Fruit fly (Drosophila melanogaster) whole organism, embryonic: ENCODE results near the gene Tpr2.
A peak's percentile ranks its signal among the peaks of the same experiment; 100 is the strongest.

Experiments
- B-H1 ChIP-seq: fragments of 200-800 bp; sonication (Bioruptor generic); IDR thresholded peaks from 3 replicates; pipeline ENCODE4 v1.3.6; 2022; ENCODE audit warnings: missing biosample characterization, missing genetic modification characterization
- Bdp1 ChIP-seq: fragments of 200-800 bp; sonication (Bioruptor generic); optimal IDR thresholded peaks from 3 replicates; lab custom pipeline; 2016; ENCODE audit warnings: missing biosample characterization, missing genetic modification characterization
- CG1024 ChIP-seq: fragments of 200-800 bp; sonication (Bioruptor generic); IDR thresholded peaks from 2 replicates; pipeline ENCODE4 v1.3.6; 2022; ENCODE audit warnings: missing biosample characterization, missing genetic modification characterization
- CG11085 ChIP-seq: fragments of 200-800 bp; sonication (Bioruptor generic); IDR thresholded peaks from 2 replicates; pipeline ENCODE4 v1.3.6; 2022; ENCODE audit warnings: missing biosample characterization, missing genetic modification characterization
- CG11504 ChIP-seq: fragments of 200-800 bp; sonication (Bioruptor generic); optimal IDR thresholded peaks from 3 replicates; lab custom pipeline; 2019; ENCODE audit warnings: missing biosample characterization, mild to moderate bottlenecking, missing genetic modification characterization, moderate library complexity
- CG12236 ChIP-seq: fragments of 200-800 bp; sonication (Bioruptor generic); optimal IDR thresholded peaks from 2 replicates; lab custom pipeline; 2016; ENCODE audit warnings: missing biosample characterization, missing genetic modification characterization
- CG17829 ChIP-seq: fragments of 200-800 bp; optimal IDR thresholded peaks from 2 replicates; lab custom pipeline; 2019; ENCODE audit warnings: missing biosample characterization, mild to moderate bottlenecking, missing genetic modification characterization, moderate library complexity
- CG1792 ChIP-seq: fragments of 200-800 bp; sonication (Bioruptor generic); optimal IDR thresholded peaks from 2 replicates; lab custom pipeline; 2016; ENCODE audit warnings: missing biosample characterization, missing genetic modification characterization
- CG2120 ChIP-seq: fragments of 200-800 bp; sonication (Bioruptor generic); optimal IDR thresholded peaks from 3 replicates; lab custom pipeline; 2016; ENCODE audit warnings: missing biosample characterization, missing genetic modification characterization
- CG2129 ChIP-seq: fragments of 200-800 bp; sonication (Bioruptor generic); IDR thresholded peaks from 2 replicates; pipeline ENCODE4 v1.3.6; 2022; ENCODE audit warnings: missing biosample characterization, missing genetic modification characterization; ENCODE audit not compliant: partially characterized antibody
- CG2199 ChIP-seq: fragments of 200-800 bp; sonication (Bioruptor generic); IDR thresholded peaks from 3 replicates; pipeline ENCODE4 v1.3.6; 2022; ENCODE audit warnings: missing biosample characterization, missing genetic modification characterization
- CG2202 ChIP-seq: fragments of 200-800 bp; sonication (Bioruptor generic); optimal IDR thresholded peaks from 2 replicates; lab custom pipeline; 2018; ENCODE audit warnings: missing biosample characterization, mild to moderate bottlenecking, missing genetic modification characterization
- CG2875 ChIP-seq: fragments of 200-800 bp; sonication (Bioruptor generic); optimal IDR thresholded peaks from 2 replicates; lab custom pipeline; 2017; ENCODE audit warnings: missing biosample characterization, mild to moderate bottlenecking, missing genetic modification characterization, missing genetic modification reagents
- CG34376 ChIP-seq: fragments of 200-800 bp; sonication (Bioruptor generic); optimal IDR thresholded peaks from 2 replicates; lab custom pipeline; 2018; ENCODE audit warnings: missing biosample characterization, mild to moderate bottlenecking, missing genetic modification characterization
- CG7839 ChIP-seq: fragments of 200-800 bp; sonication (Bioruptor generic); optimal IDR thresholded peaks from 3 replicates; lab custom pipeline; 2018; ENCODE audit warnings: missing biosample characterization, mild to moderate bottlenecking, missing genetic modification characterization, moderate library complexity
- CG7963 ChIP-seq: fragments of 200-800 bp; sonication (Bioruptor generic); IDR thresholded peaks from 3 replicates; pipeline ENCODE4 v1.3.6; 2022; ENCODE audit warnings: missing biosample characterization, missing genetic modification characterization; ENCODE audit not compliant: partially characterized antibody
- CG8089 ChIP-seq: fragments of 200-800 bp; sonication (Bioruptor generic); optimal IDR thresholded peaks from 3 replicates; lab custom pipeline; 2016; ENCODE audit warnings: missing biosample characterization, missing genetic modification characterization
- Chrac-16 ChIP-seq: fragments of 200-800 bp; sonication (Bioruptor generic); optimal IDR thresholded peaks from 3 replicates; lab custom pipeline; 2016; ENCODE audit warnings: missing biosample characterization, missing genetic modification characterization
- D ChIP-seq, 2 experiments: fragments of 200-800 bp in 1 of 2; fragments of >200 bp in 1 of 2; sonication (Bioruptor generic) in 1 of 2; optimal IDR thresholded peaks; 2 replicates in 1 of 2; 3 replicates in 1 of 2; lab custom pipeline; 2017; ENCODE audit warnings: mild to moderate bottlenecking in 1 of 2, missing biosample characterization in 1 of 2, missing genetic modification characterization in 1 of 2, missing genetic modification reagents in 1 of 2
- Dll ChIP-seq: fragments of 200-800 bp; sonication (Bioruptor generic); IDR thresholded peaks from 4 replicates; pipeline ENCODE4 v1.3.6; 2022; ENCODE audit warnings: missing biosample characterization, missing genetic modification characterization; ENCODE audit not compliant: partially characterized antibody
- Drgx ChIP-seq: fragments of 200-800 bp; sonication (Bioruptor generic); IDR thresholded peaks from 2 replicates; pipeline ENCODE4 v1.3.6; 2022; ENCODE audit warnings: missing biosample characterization, missing genetic modification characterization
- Elba2 ChIP-seq: fragments of 200-800 bp; sonication (Bioruptor generic); optimal IDR thresholded peaks from 3 replicates; lab custom pipeline; 2016; ENCODE audit warnings: missing biosample characterization, missing genetic modification characterization
- HmgZ ChIP-seq: fragments of 200-800 bp; sonication (Bioruptor generic); optimal IDR thresholded peaks from 2 replicates; lab custom pipeline; 2018; ENCODE audit warnings: missing biosample characterization, mild to moderate bottlenecking, missing genetic modification characterization
- Hmx ChIP-seq: fragments of 200-800 bp; sonication (Bioruptor generic); optimal IDR thresholded peaks from 2 replicates; lab custom pipeline; 2016; ENCODE audit warnings: missing biosample characterization, missing genetic modification characterization
- Myb ChIP-seq: fragments of 200-800 bp; sonication (Bioruptor generic); optimal IDR thresholded peaks from 2 replicates; lab custom pipeline; 2016; ENCODE audit warnings: missing biosample characterization, missing genetic modification characterization
- Nf-YC ChIP-seq: fragments of 200-800 bp; optimal IDR thresholded peaks from 3 replicates; lab custom pipeline; 2019; ENCODE audit warnings: missing biosample characterization, mild to moderate bottlenecking, missing genetic modification characterization, moderate library complexity
- Ptx1 ChIP-seq: fragments of 200-800 bp; sonication (Bioruptor generic); IDR thresholded peaks from 2 replicates; pipeline ENCODE4 v1.3.6; 2022; ENCODE audit warnings: missing biosample characterization, missing genetic modification characterization
- Side ChIP-seq: fragments of 200-800 bp; sonication (Bioruptor generic); optimal IDR thresholded peaks from 2 replicates; lab custom pipeline; 2016; ENCODE audit warnings: missing biosample characterization, missing genetic modification characterization
- Sry-δ ChIP-seq: fragments of 200-800 bp; sonication (Bioruptor generic); optimal IDR thresholded peaks from 2 replicates; lab custom pipeline; 2016; ENCODE audit warnings: missing biosample characterization, missing genetic modification characterization
- ase ChIP-seq: fragments of 200-800 bp; sonication (Bioruptor generic); IDR thresholded peaks from 3 replicates; pipeline ENCODE4 v1.3.6; 2022; ENCODE audit warnings: missing biosample characterization, missing genetic modification characterization
- cg ChIP-seq: fragments of 200-800 bp; sonication (Bioruptor generic); optimal IDR thresholded peaks from 3 replicates; lab custom pipeline; 2019; ENCODE audit warnings: missing biosample characterization, mild to moderate bottlenecking, missing genetic modification characterization, moderate library complexity
- ci ChIP-seq: fragments of 200-800 bp; sonication (Bioruptor generic); IDR thresholded peaks from 3 replicates; pipeline ENCODE4 v1.3.6; 2022; ENCODE audit warnings: missing biosample characterization, missing genetic modification characterization
- dan ChIP-seq: fragments of 200-800 bp; sonication (Bioruptor generic); IDR thresholded peaks from 2 replicates; pipeline ENCODE4 v1.3.6; 2022; ENCODE audit warnings: missing biosample characterization, missing genetic modification characterization
- dpn ChIP-seq, 2 experiments: fragments of 200-800 bp; sonication (Bioruptor generic); optimal IDR thresholded peaks; 3 replicates each; lab custom pipeline; 2016; ENCODE audit warnings: missing biosample characterization in 2 of 2, missing genetic modification characterization in 2 of 2
- en ChIP-seq: fragments of 200-800 bp; sonication (Bioruptor generic); optimal IDR thresholded peaks from 2 replicates; lab custom pipeline; 2016; ENCODE audit warnings: missing biosample characterization, missing genetic modification characterization
- exex ChIP-seq: fragments of 200-800 bp; sonication (Bioruptor generic); optimal IDR thresholded peaks from 4 replicates; lab custom pipeline; 2018; ENCODE audit warnings: missing biosample characterization, mild to moderate bottlenecking, missing genetic modification characterization, moderate library complexity
- hb ChIP-seq: fragments of 200-800 bp; sonication (Bioruptor generic); IDR thresholded peaks from 3 replicates; pipeline ENCODE4 v1.3.6; 2022; ENCODE audit warnings: missing biosample characterization, missing genetic modification characterization; ENCODE audit not compliant: partially characterized antibody
- ind ChIP-seq: fragments of 200-800 bp; sonication (Bioruptor generic); optimal IDR thresholded peaks from 3 replicates; lab custom pipeline; 2016; ENCODE audit warnings: missing biosample characterization, missing genetic modification characterization
- kah ChIP-seq: fragments of 200-800 bp; sonication (Bioruptor generic); optimal IDR thresholded peaks from 2 replicates; lab custom pipeline; 2018; ENCODE audit warnings: missing biosample characterization, mild to moderate bottlenecking, missing genetic modification characterization
- lilli ChIP-seq: fragments of 200-800 bp; sonication (Bioruptor generic); optimal IDR thresholded peaks from 3 replicates; lab custom pipeline; 2016; ENCODE audit warnings: missing biosample characterization, missing genetic modification characterization
- lmd ChIP-seq: fragments of 200-800 bp; sonication (Bioruptor generic); IDR thresholded peaks from 2 replicates; pipeline ENCODE4 v1.3.6; 2022; ENCODE audit warnings: missing biosample characterization, missing genetic modification characterization
- lov ChIP-seq, 2 experiments: fragments of 200-800 bp in 1 of 2; fragments of >200 bp in 1 of 2; sonication (Bioruptor generic) in 1 of 2; IDR thresholded peaks in 1 of 2; optimal IDR thresholded peaks in 1 of 2; 2 replicates in 1 of 2; 3 replicates in 1 of 2; pipeline versions ENCODE4 v1.3.6 to Lab custom; 2017 to 2022; ENCODE audit warnings: missing biosample characterization in 1 of 2, missing genetic modification characterization in 1 of 2
- maf-S ChIP-seq: fragments of 200-800 bp; sonication (Bioruptor generic); optimal IDR thresholded peaks from 2 replicates; lab custom pipeline; 2016; ENCODE audit warnings: missing biosample characterization, missing genetic modification characterization
- ro ChIP-seq: fragments of 200-800 bp; sonication (Bioruptor generic); IDR thresholded peaks from 2 replicates; pipeline ENCODE4 v1.3.6; 2022; ENCODE audit warnings: missing biosample characterization, missing genetic modification characterization
- run ChIP-seq: fragments of 200-800 bp; sonication (Bioruptor generic); optimal IDR thresholded peaks from 3 replicates; lab custom pipeline; 2018; ENCODE audit warnings: missing biosample characterization, mild to moderate bottlenecking, missing genetic modification characterization
- ssp ChIP-seq: fragments of 200-800 bp; sonication (Bioruptor generic); IDR thresholded peaks from 2 replicates; pipeline ENCODE4 v1.3.6; 2022; ENCODE audit warnings: missing biosample characterization, missing genetic modification characterization
- sug ChIP-seq: fragments of 200-800 bp; optimal IDR thresholded peaks from 2 replicates; lab custom pipeline; 2019; ENCODE audit warnings: missing biosample characterization, mild to moderate bottlenecking, missing genetic modification characterization, moderate library complexity
- vfl ChIP-seq: fragments of 200-800 bp; sonication (Bioruptor generic); optimal IDR thresholded peaks from 2 replicates; lab custom pipeline; 2016; ENCODE audit warnings: missing biosample characterization, missing genetic modification characterization
- vnd ChIP-seq: fragments of 200-800 bp; sonication (Bioruptor generic); IDR thresholded peaks from 3 replicates; pipeline ENCODE4 v1.3.6; 2022; ENCODE audit warnings: missing biosample characterization, missing genetic modification characterization; ENCODE audit not compliant: partially characterized antibody
- zf30C ChIP-seq: fragments of 200-800 bp; sonication (Bioruptor generic); optimal IDR thresholded peaks from 3 replicates; lab custom pipeline; 2018; ENCODE audit warnings: missing biosample characterization, mild to moderate bottlenecking, missing genetic modification characterization

Gene Tpr2

dm6 chr2L:16534174-16534835 lies 43.0 kb downstream of the Tpr2 start (continued):
- TF ChIP-seq kah (GFP tag; lab: Kevin White, UChicago) (peak; percentile 64), ro (GFP tag; lab: Robert Waterston, UW) (no peak), Side (peak; percentile 64), maf-S (GFP tag; lab: Kevin White, UChicago) (no peak), ase (GFP tag; lab: Robert Waterston, UW) (no peak), cg (peak; percentile 43), dan (no peak), ssp (GFP tag; lab: Robert Waterston, UW) (no peak), Myb (GFP tag; lab: Kevin White, UChicago) (no peak), HmgZ (peak; percentile 49), zf30C (no peak), CG12236 (GFP tag; lab: Kevin White, UChicago) (peak; percentile 7), Nf-YC (tag; lab: Kevin White, UChicago) (peak; percentile 17), CG2129 (no peak), Elba2 (no peak), Hmx (GFP tag; lab: Kevin White, UChicago) (no peak), Chrac-16 (GFP tag; lab: Kevin White, UChicago) (no peak), ind (GFP tag; lab: Kevin White, UChicago) (no peak), Sry-δ (GFP tag; lab: Kevin White, UChicago) (no peak), exex (tag; lab: Kevin White, UChicago) (peak; percentile 35), dpn (GFP tag; optimal IDR thresholded peaks at IDR 0.05; lab: Kevin White, UChicago) (peak in 1 of 2 experiments; percentile 40), CG17829 (tag; lab: Kevin White, UChicago) (no peak), B-H1 (no peak), CG2875 (GFP tag; lab: Kevin White, UChicago) (no peak), Dll (GFP tag; lab: Robert Waterston, UW) (no peak), lov (optimal IDR thresholded peaks at IDR 0.05; lab: Kevin White, UChicago) (no peak), lov (GFP tag; IDR thresholded peaks at IDR 0.05; lab: Robert Waterston, UW) (no peak), D (optimal IDR thresholded peaks at IDR 0.05; lab: Kevin White, UChicago) (no peak), D (GFP tag; optimal IDR thresholded peaks at IDR 0.05; lab: Kevin White, UChicago) (no peak), CG11504 (tag; lab: Kevin White, UChicago) (peak; percentile 16), CG34376 (peak; percentile 80), CG2199 (GFP tag; lab: Robert Waterston, UW) (peak; percentile 88; the same call in 1 of the 3 replicates), CG2120 (GFP tag; lab: Kevin White, UChicago) (no peak), sug (peak; percentile 84), CG2202 (peak; percentile 39), Bdp1 (GFP tag; lab: Kevin White, UChicago) (no peak), CG7839 (no peak), CG11085 (no peak), Drgx (GFP tag; lab: Robert Waterston, UW) (peak; percentile 74), CG8089 (GFP tag; lab: Kevin White, UChicago) (peak; percentile 33), vnd (GFP tag; lab: Robert Waterston, UW) (no peak), lilli (GFP tag; lab: Kevin White, UChicago) (no peak), run (peak; percentile 41), en (no peak), vfl (GFP tag; lab: Kevin White, UChicago) (no peak), lmd (GFP tag; lab: Robert Waterston, UW) (no peak), hb (GFP tag; lab: Robert Waterston, UW) (no peak), CG1792 (GFP tag; lab: Kevin White, UChicago) (peak; percentile 36), CG1024 (GFP tag; lab: Robert Waterston, UW) (no peak), Ptx1 (GFP tag; lab: Robert Waterston, UW) (no peak), ci (peak; percentile 80), CG7963 (GFP tag; lab: Robert Waterston, UW) (no peak)
